Fruit fly (Drosophila melanogaster): ENCODE measurements around the gene Srp14.

Srp14 gene

dm6 chr3R:20574535-20574980 lies 5.4 kb upstream of the Srp14 start:
- TF ChIP-seq CG12605 (GFP tag; IDR thresholded peaks at IDR 0.05) (no peak), CG8159 (tag; optimal IDR thresholded peaks at IDR 0.05) (no peak), CG32121 (GFP tag; IDR thresholded peaks at IDR 0.05) (no peak), Snoo (tag; optimal IDR thresholded peaks at IDR 0.05) (no peak)

- TF ChIP-seq EcR (GFP tag; optimal IDR thresholded peaks at IDR 0.05) (peak; percentile 64), CG9948 (tag; optimal IDR thresholded peaks at IDR 0.05) (no peak)
Observed at dm6 chr3R:20576789-20577188, 3.1 kb upstream of the Srp14 start, which contains the start of the genes TFAM and CG5412. TFAM (minus strand) TSS chr3R:20577010. CG5412 (plus strand) TSS chr3R:20577053.

DNA sequence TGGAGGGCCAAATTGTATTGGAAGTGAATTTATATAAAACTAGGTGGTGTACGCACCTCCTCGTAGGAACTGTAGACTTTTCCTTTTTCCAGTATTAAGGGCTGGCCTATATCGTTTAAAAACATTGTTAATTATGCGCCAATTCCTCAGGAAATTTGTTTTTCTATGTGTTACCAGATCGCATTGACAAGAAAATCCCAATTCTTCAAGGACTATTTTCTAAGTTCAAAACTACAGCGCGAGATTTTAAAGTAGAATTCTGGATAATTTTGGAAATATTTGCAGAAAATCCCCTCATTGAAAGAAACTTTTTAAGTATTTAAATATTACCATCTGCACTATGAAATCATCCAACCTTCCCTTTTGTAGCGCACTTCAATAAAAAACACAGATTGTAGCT lies 1.5 kb downstream of the Srp14 start, which contains the start of gene CG34008:
Gene CG34008, minus strand, starts transcription at position 147 of the 400 bp plus-strand sequence.
- TF ChIP-seq fd96Ca (GFP tag; IDR thresholded peaks at IDR 0.05) (no peak), CG9948 (tag; optimal IDR thresholded peaks at IDR 0.05) (no peak), CG17806 (tag; optimal IDR thresholded peaks at IDR 0.05) (no peak), CG14655 (GFP tag; optimal IDR thresholded peaks at IDR 0.05) (no peak), rn (GFP tag; IDR thresholded peaks at IDR 0.05) (no peak), CG32121 (GFP tag; IDR thresholded peaks at IDR 0.05) (no peak), Snoo (tag; optimal IDR thresholded peaks at IDR 0.05) (no peak), gl (tag; optimal IDR thresholded peaks at IDR 0.05) (no peak), CG8301 (tag; optimal IDR thresholded peaks at IDR 0.05) (no peak), D1 (tag; optimal IDR thresholded peaks at IDR 0.05) (no peak), CG10348 (GFP tag; IDR thresholded peaks at IDR 0.05) (no peak)

DNA sequence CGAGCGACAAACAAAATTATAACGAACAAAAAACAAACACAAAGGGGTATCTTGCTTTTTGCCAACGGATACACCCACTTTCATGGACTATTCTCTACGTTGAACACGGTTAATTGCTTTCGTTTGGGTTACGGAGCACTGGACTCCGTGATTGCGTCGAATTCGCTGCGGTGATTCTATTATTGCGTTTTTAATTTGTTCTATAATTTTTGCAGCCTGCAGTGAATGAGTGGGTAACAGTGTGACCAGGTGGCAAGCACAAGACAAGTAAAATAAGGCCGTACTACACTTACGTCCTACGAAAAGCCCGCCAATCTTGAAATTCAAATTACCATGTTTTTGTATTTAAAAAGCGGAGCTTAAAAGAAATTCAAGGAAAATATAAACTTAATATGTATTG lies 5.7 kb downstream of the Srp14 start, which contains the start of gene CG16953:
Gene CG16953, minus strand, starts transcription at position 268 of the 400 bp plus-strand sequence.
- TF ChIP-seq D1 (tag; optimal IDR thresholded peaks at IDR 0.05) (no peak), Pif1B (GFP tag; optimal IDR thresholded peaks at IDR 0.05) (no peak), EcR (GFP tag; optimal IDR thresholded peaks at IDR 0.05) (peak; percentile 5), rn (GFP tag; IDR thresholded peaks at IDR 0.05) (no peak), CG12605 (GFP tag; IDR thresholded peaks at IDR 0.05) (no peak), Pif1A (GFP tag; optimal IDR thresholded peaks at IDR 0.05) (no peak)

DNA sequence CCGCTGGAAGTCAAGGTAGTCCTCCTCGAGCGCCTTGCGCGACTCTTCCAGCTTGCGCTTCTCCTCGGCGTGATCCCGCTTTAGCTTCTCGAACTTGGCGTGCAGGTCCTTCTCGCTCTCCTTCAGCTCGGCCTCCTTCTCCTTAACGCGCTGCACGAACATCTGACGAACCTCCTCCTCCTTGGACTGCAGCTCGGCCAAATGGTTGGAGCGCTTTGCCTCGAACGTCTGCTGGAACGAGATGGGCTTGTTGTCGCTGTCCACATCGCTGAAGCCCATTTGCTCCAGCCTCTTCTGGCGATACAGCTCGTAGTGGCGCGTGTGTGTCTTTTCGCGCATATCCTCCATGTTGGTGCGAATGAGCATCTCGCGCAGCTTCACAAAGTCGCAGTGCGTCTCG lies 6.5 kb downstream of the Srp14 start:
- no peak for TF ChIP-seq fd96Ca (GFP tag; IDR thresholded peaks at IDR 0.05)
- TF ChIP-seq CG13204 (GFP tag; optimal IDR thresholded peaks at IDR 0.05), result no peak
- no peak for TF ChIP-seq CG8301 (tag; optimal IDR thresholded peaks at IDR 0.05)
- no peak for TF ChIP-seq rn (GFP tag; IDR thresholded peaks at IDR 0.05)
- no peak for TF ChIP-seq EcR (GFP tag; optimal IDR thresholded peaks at IDR 0.05)
- TF ChIP-seq CG34367 (tag; optimal IDR thresholded peaks at IDR 0.05), result no peak
- no peak for TF ChIP-seq CG9948 (tag; optimal IDR thresholded peaks at IDR 0.05)

DNA sequence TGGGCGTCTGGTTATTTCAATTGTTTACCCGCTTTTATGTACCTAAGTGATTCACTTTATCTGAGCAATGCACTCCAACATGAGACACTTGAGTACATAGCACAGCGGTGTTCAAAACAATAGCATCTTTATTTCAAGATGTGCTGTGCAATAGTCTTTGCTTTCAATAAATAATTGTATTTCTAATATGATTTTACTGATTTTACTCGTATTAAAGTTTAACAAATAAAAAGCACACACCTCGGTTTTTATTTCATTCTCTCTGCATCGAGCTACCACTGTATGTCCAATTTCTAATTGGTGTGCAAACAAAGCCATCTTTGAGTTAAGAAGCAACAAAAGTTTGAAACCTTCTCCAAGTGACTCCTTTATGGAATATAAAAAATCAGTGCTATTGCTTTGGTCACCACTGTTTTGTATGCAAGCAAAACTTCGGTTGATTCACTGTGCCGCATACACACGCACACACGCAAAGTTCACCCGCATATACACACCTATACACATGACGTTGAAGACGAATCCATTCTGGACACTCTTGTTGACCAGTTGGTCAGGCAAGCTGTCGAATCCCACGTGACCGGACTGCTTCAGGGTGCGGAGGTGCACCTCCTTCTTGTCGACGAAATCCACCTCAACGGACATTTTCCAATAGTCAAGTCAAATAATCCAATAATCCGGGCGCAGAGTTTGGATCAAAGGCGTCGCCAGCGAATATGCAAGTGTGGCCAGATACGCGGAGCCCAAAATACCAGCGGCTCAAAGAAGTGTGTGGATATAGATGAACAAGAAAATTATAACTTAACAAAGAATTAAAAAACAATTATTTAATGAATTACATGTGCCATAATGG lies 7.9 kb downstream of the Srp14 start, which contains the start of gene Septin2:
Gene Septin2, minus strand, starts transcription at position 727 of the 850 bp plus-strand sequence.
- TF ChIP-seq fd96Ca (GFP tag; IDR thresholded peaks at IDR 0.05) (peak; percentile 84), rn (GFP tag; IDR thresholded peaks at IDR 0.05) (peak; percentile 74), CG9948 (tag; optimal IDR thresholded peaks at IDR 0.05) (peak; percentile 91), CG12605 (GFP tag; IDR thresholded peaks at IDR 0.05) (peak; percentile 61), CG15710 (tag; optimal IDR thresholded peaks at IDR 0.05) (peak; percentile 87), CG13204 (GFP tag; optimal IDR thresholded peaks at IDR 0.05) (peak; percentile 57), CG10348 (GFP tag; IDR thresholded peaks at IDR 0.05) (peak; percentile 42; the same call in 1 of the 2 replicates), Pif1A (GFP tag; optimal IDR thresholded peaks at IDR 0.05) (peak; percentile 53), D1 (tag; optimal IDR thresholded peaks at IDR 0.05) (no peak), CG14655 (GFP tag; optimal IDR thresholded peaks at IDR 0.05) (peak; percentile 95), Pif1B (GFP tag; optimal IDR thresholded peaks at IDR 0.05) (no peak), CG34367 (tag; optimal IDR thresholded peaks at IDR 0.05) (peak; percentile 80), EcR (GFP tag; optimal IDR thresholded peaks at IDR 0.05) (peak; percentile 63), Snoo (tag; optimal IDR thresholded peaks at IDR 0.05) (peak; percentile 91), CG8159 (tag; optimal IDR thresholded peaks at IDR 0.05) (peak; percentile 94), CG17806 (tag; optimal IDR thresholded peaks at IDR 0.05) (peak; percentile 91), CG4496 (GFP tag; IDR thresholded peaks at IDR 0.05) (peak; percentile 85), gl (tag; optimal IDR thresholded peaks at IDR 0.05) (peak; percentile 68), CG8301 (tag; optimal IDR thresholded peaks at IDR 0.05) (peak; percentile 95), Ets98B (GFP tag; IDR thresholded peaks at IDR 0.05) (peak; percentile 75), CG32121 (GFP tag; IDR thresholded peaks at IDR 0.05) (peak; percentile 80)

DNA sequence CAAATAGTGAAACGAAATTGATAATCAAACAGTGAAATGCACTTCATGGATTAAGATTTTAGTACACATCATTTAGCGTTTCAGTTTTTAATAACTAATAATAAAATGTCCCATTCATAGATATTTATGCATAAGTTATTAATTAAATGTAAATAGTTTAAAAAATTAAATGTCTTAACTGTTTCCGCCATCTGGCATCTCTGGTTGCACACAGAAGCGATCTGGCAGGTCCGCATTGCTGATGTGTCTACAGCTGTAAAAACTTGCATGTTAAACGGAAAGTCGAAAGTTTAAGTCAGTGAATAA lies 8.5 kb downstream of the Srp14 start, which contains the start of gene Srp72:
Gene Srp72, plus strand, starts transcription at position 232 of the 306 bp plus-strand sequence.
- TF ChIP-seq CG32121 (GFP tag; IDR thresholded peaks at IDR 0.05) (0 out of 2 replicates have a peak, but pooled peaks have one; percentile 13), D1 (tag; optimal IDR thresholded peaks at IDR 0.05) (no peak), rn (GFP tag; IDR thresholded peaks at IDR 0.05) (no peak), CG34367 (tag; optimal IDR thresholded peaks at IDR 0.05) (no peak), CG17806 (tag; optimal IDR thresholded peaks at IDR 0.05) (peak; percentile 54), gl (tag; optimal IDR thresholded peaks at IDR 0.05) (no peak), CG8301 (tag; optimal IDR thresholded peaks at IDR 0.05) (no peak), CG10348 (GFP tag; IDR thresholded peaks at IDR 0.05) (no peak), Pif1A (GFP tag; optimal IDR thresholded peaks at IDR 0.05) (peak; percentile 6), CG8159 (tag; optimal IDR thresholded peaks at IDR 0.05) (peak; percentile 47), Snoo (tag; optimal IDR thresholded peaks at IDR 0.05) (no peak), Pif1B (GFP tag; optimal IDR thresholded peaks at IDR 0.05) (no peak), Ets98B (GFP tag; IDR thresholded peaks at IDR 0.05) (peak; percentile 34), CG9948 (tag; optimal IDR thresholded peaks at IDR 0.05) (peak; percentile 10), EcR (GFP tag; optimal IDR thresholded peaks at IDR 0.05) (no peak), CG13204 (GFP tag; optimal IDR thresholded peaks at IDR 0.05) (no peak), CG15710 (tag; optimal IDR thresholded peaks at IDR 0.05) (peak; percentile 39), fd96Ca (GFP tag; IDR thresholded peaks at IDR 0.05) (no peak), CG4496 (GFP tag; IDR thresholded peaks at IDR 0.05) (peak; percentile 41; the same call in 2 of the 3 replicates), CG12605 (GFP tag; IDR thresholded peaks at IDR 0.05) (peak; percentile 24; the same call in 1 of the 2 replicates), CG14655 (GFP tag; optimal IDR thresholded peaks at IDR 0.05) (no peak)

Data from whole organism, pupa.